Worm (Caenorhabditis elegans): ENCODE measurements around the gene C30G12.6.

ce11 chrII:7310023-7310422 lies 14.2 kb upstream of the C30G12.6 start, which contains the start of the genes F45E12.5 and cnep-1:
- TF ChIP-seq ceh-9 (tag; optimal IDR thresholded peaks at IDR 0.05): no peak
- TF ChIP-seq lin-15B (tag; optimal IDR thresholded peaks at IDR 0.05): no peak
- no peak for TF ChIP-seq ztf-4 (tag; optimal IDR thresholded peaks at IDR 0.05)
- no peak for TF ChIP-seq daf-12 (tag; optimal IDR thresholded peaks at IDR 0.05)
- TF ChIP-seq ceh-28 (tag; optimal IDR thresholded peaks at IDR 0.05): no peak
- no peak for TF ChIP-seq zag-1 (tag; optimal IDR thresholded peaks at IDR 0.05)
- TF ChIP-seq unc-62 (GFP tag; optimal IDR thresholded peaks at IDR 0.05): no peak
- TF ChIP-seq skn-1 (tag; optimal IDR thresholded peaks at IDR 0.05): no peak
- TF ChIP-seq unc-39 (tag; optimal IDR thresholded peaks at IDR 0.05): no peak
- TF ChIP-seq nhr-76 (tag; optimal IDR thresholded peaks at IDR 0.05): no peak
- no peak for TF ChIP-seq nhr-77 (tag; optimal IDR thresholded peaks at IDR 0.05)
- TF ChIP-seq nhr-67 (tag; optimal IDR thresholded peaks at IDR 0.05): no peak
- TF ChIP-seq aly-2 (tag; optimal IDR thresholded peaks at IDR 0.05): no peak
- no peak for TF ChIP-seq fkh-10 (GFP tag; optimal IDR thresholded peaks at IDR 0.05)

All from whole organism, L3 larva.